Fruit fly (Drosophila melanogaster) Kc167 (cell line): ENCODE data around the gene CG11085.

Source experiments
- Sin3A ChIP-seq: fragments of >200 bp; optimal IDR thresholded peaks from 2 replicates; lab custom pipeline; 2018; ENCODE audit warnings: missing external identifiers
- psq ChIP-seq: fragments of >200 bp; optimal IDR thresholded peaks from 2 replicates; lab custom pipeline; 2017; ENCODE audit warnings: missing external identifiers

dm6 chrX:12580040-12580497 lies 36.0 kb upstream of the CG11085 start:
- TF ChIP-seq psq: no peak
- TF ChIP-seq Sin3A (lab: Kevin White, UChicago): no peak
